Worm (Caenorhabditis elegans) whole organism, mixed stage, embryonic: Measurements from ENCODE around the gene algn-7.

ENCODE experiments used
- bed-3 ChIP-seq: fragments of 200-800 bp; sonication (Bioruptor generic); optimal IDR thresholded peaks from 3 replicates; lab custom pipeline; 2018; ENCODE audit warnings: mild to moderate bottlenecking, missing genetic modification characterization, moderate library complexity, missing compliant biosample characterization
- ceh-43 ChIP-seq: fragments of 200-800 bp; sonication (Bioruptor generic); optimal IDR thresholded peaks from 2 replicates; lab custom pipeline; 2018; ENCODE audit warnings: mild to moderate bottlenecking, missing genetic modification characterization, moderate library complexity, missing compliant biosample characterization
- mab-5 ChIP-seq: fragments of 150-350 bp; optimal IDR thresholded peaks from 2 replicates; lab custom pipeline; 2014; ENCODE audit warnings: missing biosample characterization, missing genetic modification characterization
- nhr-12 ChIP-seq: fragments of 150-350 bp; optimal IDR thresholded peaks from 2 replicates; lab custom pipeline; 2014; ENCODE audit warnings: missing biosample characterization, missing genetic modification characterization
- nhr-76 ChIP-seq: sonication (generic microtip); optimal IDR thresholded peaks from 2 replicates; lab custom pipeline; 2017; ENCODE audit warnings: missing biosample characterization, missing genetic modification characterization
- snpc-4 ChIP-seq: fragments of 150-350 bp; optimal IDR thresholded peaks from 2 replicates; lab custom pipeline; 2014; ENCODE audit warnings: missing biosample characterization, missing genetic modification characterization
- sptf-1 ChIP-seq: sonication (generic microtip); optimal IDR thresholded peaks from 2 replicates; lab custom pipeline; 2017; ENCODE audit warnings: mild to moderate bottlenecking, missing genetic modification characterization, moderate library complexity, missing compliant biosample characterization
- unc-120 ChIP-seq: sonication (generic microtip); optimal IDR thresholded peaks from 2 replicates; lab custom pipeline; 2017; ENCODE audit warnings: missing genetic modification characterization, missing compliant biosample characterization; ENCODE audit not compliant: poor library complexity, severe bottlenecking

- TF ChIP-seq snpc-4 (no peak), mab-5 (tag; lab: Kevin White, UChicago) (no peak), ceh-43 (GFP tag; lab: Kevin White, UChicago) (no peak), bed-3 (no peak), nhr-76 (tag; lab: Kevin White, UChicago) (no peak), sptf-1 (tag; lab: Kevin White, UChicago) (no peak), nhr-12 (no peak), unc-120 (tag; lab: Kevin White, UChicago) (no peak)
Measured at ce11 chrV:19901826-19902225, 32.3 kb downstream of the algn-7 start.
